Worm (Caenorhabditis elegans): ENCODE measurements around the gene ZK938.1.
"Not testable (repeated sequence)": the region's sequence is repeated elsewhere in the genome, so short reads cannot be mapped to it uniquely, and the experiment has no call there.

ZK938.1 gene

ce11 chrII:9857791-9858190 is 28.6 kb downstream of the ZK938.1 start, which contains the start of gene chil-6:
Gene chil-6, minus strand, starts transcription at chrII:9857891.
- no peak for TF ChIP-seq unc-55 (GFP tag; optimal IDR thresholded peaks at IDR 0.05)
- no peak for TF ChIP-seq lin-39 (tag; optimal IDR thresholded peaks at IDR 0.05)
- no peak for TF ChIP-seq elt-3 (tag; optimal IDR thresholded peaks at IDR 0.05)
- TF ChIP-seq ceh-16 (tag; optimal IDR thresholded peaks at IDR 0.05): no peak
- no peak for TF ChIP-seq sma-9 (GFP tag; optimal IDR thresholded peaks at IDR 0.05)
- no peak for TF ChIP-seq sma-9 (tag; optimal IDR thresholded peaks at IDR 0.05)
- no peak for TF ChIP-seq dmd-4 (tag; optimal IDR thresholded peaks at IDR 0.05)
- TF ChIP-seq nhr-77 (tag; optimal IDR thresholded peaks at IDR 0.05): no peak
- no peak for TF ChIP-seq egl-27 (tag; optimal IDR thresholded peaks at IDR 0.05)
- no peak for TF ChIP-seq nhr-12 (tag; optimal IDR thresholded peaks at IDR 0.05)
- no peak for TF ChIP-seq ztf-1 (GFP tag; conservative IDR thresholded peaks at IDR 0.05)

DNA sequence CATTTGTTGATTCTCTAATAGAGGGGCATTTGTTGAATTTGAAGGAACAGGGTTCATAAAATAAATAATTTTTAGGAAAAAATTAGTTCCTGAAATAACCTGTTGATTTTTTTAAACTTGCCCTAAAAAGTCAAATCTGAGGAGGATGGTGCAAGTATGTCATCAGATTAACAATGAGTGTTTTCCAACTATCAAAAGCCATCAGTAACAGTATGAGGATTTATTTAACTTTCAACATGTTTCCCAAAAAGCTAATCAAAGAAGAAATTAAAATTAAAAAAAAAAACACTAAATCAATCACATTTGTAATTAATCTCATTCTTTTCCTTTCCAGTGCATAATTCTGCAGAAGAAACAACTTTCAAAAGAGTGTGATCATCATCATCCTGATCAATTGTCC is 30.4 kb downstream of the ZK938.1 start, which contains the start of gene chil-5:
Gene chil-5 (minus strand): TSS at position 101 of the 400 bp plus-strand sequence.
- TF ChIP-seq nhr-77 (tag; optimal IDR thresholded peaks at IDR 0.05): no peak
- no peak for TF ChIP-seq nhr-6 (tag; optimal IDR thresholded peaks at IDR 0.05)
- TF ChIP-seq blmp-1 (tag; optimal IDR thresholded peaks at IDR 0.05; ENCODE audit: insufficient read depth): no peak

DNA sequence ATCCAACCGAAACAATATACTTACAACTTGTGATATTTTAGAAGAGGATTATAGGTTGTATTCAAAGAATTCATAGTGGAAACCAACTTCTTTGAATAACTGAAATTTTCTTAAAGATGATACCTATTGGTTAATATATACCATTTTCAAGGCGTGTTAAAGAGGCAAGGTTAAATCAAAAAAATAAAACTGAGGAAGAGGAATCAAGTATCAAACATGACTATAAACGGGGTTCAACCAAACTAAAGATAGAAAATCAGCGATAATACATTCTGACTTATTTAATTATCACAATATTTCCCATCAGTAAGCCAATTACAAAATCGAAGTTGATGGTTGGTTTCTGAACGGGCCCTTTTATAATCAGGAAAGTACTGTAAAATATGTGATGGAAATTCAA is 32.2 kb downstream of the ZK938.1 start, which contains the start of gene chil-3:
Gene chil-3 (minus strand): TSS at position 101 of the 400 bp plus-strand sequence.
- TF ChIP-seq elt-1 (tag; optimal IDR thresholded peaks at IDR 0.05): no peak
- TF ChIP-seq nhr-23 (tag; optimal IDR thresholded peaks at IDR 0.05): no peak

ce11 chrII:9862147-9862546 is 32.9 kb downstream of the ZK938.1 start, which contains the start of gene C08H9.18:
Gene C08H9.18, minus strand, starts transcription at chrII:9862247.
- TF ChIP-seq Y55F3AM.14 (GFP tag; optimal IDR thresholded peaks at IDR 0.05) (no peak), dmd-4 (tag; optimal IDR thresholded peaks at IDR 0.05) (no peak), mdl-1 (tag; optimal IDR thresholded peaks at IDR 0.05) (no peak), lin-11 (tag; optimal IDR thresholded peaks at IDR 0.05) (no peak), lin-13 (GFP tag; optimal IDR thresholded peaks at IDR 0.05) (no peak), skn-1 (tag; optimal IDR thresholded peaks at IDR 0.05) (no peak), zag-1 (tag; optimal IDR thresholded peaks at IDR 0.05) (no peak), ZK546.5 (tag; optimal IDR thresholded peaks at IDR 0.05) (no peak), nhr-10 (tag; optimal IDR thresholded peaks at IDR 0.05) (no peak), F13H6.1 (tag; optimal IDR thresholded peaks at IDR 0.05) (no peak), mbf-1 (tag; optimal IDR thresholded peaks at IDR 0.05) (no peak), elt-1 (tag; optimal IDR thresholded peaks at IDR 0.05) (no peak), R02D3.7 (tag; optimal IDR thresholded peaks at IDR 0.05) (no peak), ama-1 (optimal IDR thresholded peaks at IDR 0.05) (no peak)

- TF ChIP-seq unc-55 (GFP tag; optimal IDR thresholded peaks at IDR 0.05); snpc-4 (tag; optimal IDR thresholded peaks at IDR 0.05); C34F6.9 (tag; optimal IDR thresholded peaks at IDR 0.05): not testable (repeated sequence)
These were observed 37.2 kb downstream of the ZK938.1 start, which contains the start of gene chil-1 for ce11 chrII:9866378-9866777. Gene chil-1, minus strand, starts transcription at chrII:9866478.

DNA sequence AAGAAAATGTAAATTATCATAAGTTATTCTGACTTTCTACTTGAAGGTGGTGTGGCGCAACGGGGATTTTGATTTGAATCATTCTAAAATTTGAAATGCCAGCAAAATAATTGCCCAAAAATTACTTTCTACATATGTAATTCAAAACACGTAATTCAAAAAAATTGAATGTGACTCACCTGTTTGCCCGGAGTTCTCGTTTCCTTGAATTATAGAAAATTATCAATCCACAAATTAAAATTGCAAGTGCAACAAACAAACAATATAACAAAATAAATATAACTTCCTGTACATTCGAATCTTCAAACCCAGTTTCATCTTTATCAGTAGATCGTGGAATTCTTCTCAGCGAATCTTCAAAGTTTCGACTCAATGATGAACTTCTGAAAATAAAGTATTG is 39.0 kb downstream of the ZK938.1 start:
- TF ChIP-seq nhr-77 (tag; optimal IDR thresholded peaks at IDR 0.05) (no peak), lin-39 (tag; optimal IDR thresholded peaks at IDR 0.05) (no peak), nhr-12 (tag; optimal IDR thresholded peaks at IDR 0.05) (no peak), ZK546.5 (tag; optimal IDR thresholded peaks at IDR 0.05) (no peak), unc-62 (GFP tag; optimal IDR thresholded peaks at IDR 0.05) (no peak), lin-13 (GFP tag; optimal IDR thresholded peaks at IDR 0.05) (no peak), fos-1 (tag; optimal IDR thresholded peaks at IDR 0.05) (no peak), egl-27 (tag; optimal IDR thresholded peaks at IDR 0.05) (no peak), snpc-4 (tag; optimal IDR thresholded peaks at IDR 0.05) (no peak), lsy-2 (tag; optimal IDR thresholded peaks at IDR 0.05) (no peak), ceh-82 (tag; optimal IDR thresholded peaks at IDR 0.05) (no peak), C34F6.9 (tag; optimal IDR thresholded peaks at IDR 0.05) (no peak), skn-1 (tag; optimal IDR thresholded peaks at IDR 0.05) (no peak), nhr-23 (tag; optimal IDR thresholded peaks at IDR 0.05) (no peak), dmd-4 (tag; optimal IDR thresholded peaks at IDR 0.05) (no peak), nhr-237 (tag; optimal IDR thresholded peaks at IDR 0.05) (no peak)

All from whole organism, L2 larva.